Fruit fly (Drosophila melanogaster): ENCODE data around the gene Nlg3.

The Nlg3 gene

dm6 chr3R:7639381-7639780, at the start of gene Nlg3:
TSS of gene Nlg3 (minus strand) at chr3R:7639434.
- TF ChIP-seq noc (tag; optimal IDR thresholded peaks at IDR 0.05): no peak

dm6 chr3R:7686844-7687243, 47.6 kb upstream of the Nlg3 start:
- TF ChIP-seq noc (tag; optimal IDR thresholded peaks at IDR 0.05): no peak

dm6 chr3R:7667843-7668242, 28.6 kb upstream of the Nlg3 start:
- TF ChIP-seq noc (tag; optimal IDR thresholded peaks at IDR 0.05): no peak

- TF ChIP-seq noc (tag; optimal IDR thresholded peaks at IDR 0.05): no peak
Observed at dm6 chr3R:7657947-7658346, 18.7 kb upstream of the Nlg3 start, which contains the start of gene Nlg1. TSS of gene Nlg1 (plus strand) at chr3R:7658247.

dm6 chr3R:7650965-7651364, 11.7 kb upstream of the Nlg3 start:
- TF ChIP-seq noc (tag; optimal IDR thresholded peaks at IDR 0.05): no peak

- no peak for TF ChIP-seq noc (tag; optimal IDR thresholded peaks at IDR 0.05)
Observed at dm6 chr3R:7645909-7646609, 6.8 kb upstream of the Nlg3 start.

dm6 chr3R:7644288-7644687, 5.1 kb upstream of the Nlg3 start:
- TF ChIP-seq noc (tag; optimal IDR thresholded peaks at IDR 0.05): no peak

dm6 chr3R:7643525-7643924, 4.3 kb upstream of the Nlg3 start:
- TF ChIP-seq noc (tag; optimal IDR thresholded peaks at IDR 0.05): no peak

- no peak for TF ChIP-seq noc (tag; optimal IDR thresholded peaks at IDR 0.05)
Observed at dm6 chr3R:7591189-7591588, 48.0 kb downstream of the Nlg3 start.

dm6 chr3R:7572237-7572636, 67.0 kb downstream of the Nlg3 start:
- no peak for TF ChIP-seq noc (tag; optimal IDR thresholded peaks at IDR 0.05)

- no peak for TF ChIP-seq noc (tag; optimal IDR thresholded peaks at IDR 0.05)
Observed at dm6 chr3R:7551708-7552107, 87.5 kb downstream of the Nlg3 start, which contains the start of gene CG45545. TSS of gene CG45545 (plus strand) at chr3R:7552008.

dm6 chr3R:7548808-7549744, 90.2 kb downstream of the Nlg3 start, which contains the start of gene alpha-Est1:
TSS of gene alpha-Est1 (minus strand) at chr3R:7549124.
- peak; percentile 19 for TF ChIP-seq noc (tag; optimal IDR thresholded peaks at IDR 0.05)

- no peak for TF ChIP-seq noc (tag; optimal IDR thresholded peaks at IDR 0.05)
Observed at dm6 chr3R:7541145-7541860, 97.9 kb downstream of the Nlg3 start, which contains the start of the genes alpha-Est3 and alpha-Est2. TSS of gene alpha-Est3 (minus strand) at chr3R:7541631. TSS of gene alpha-Est2 (plus strand) at chr3R:7541810.

dm6 chr3R:7538435-7538834, 100.8 kb downstream of the Nlg3 start, which contains the start of gene alpha-Est4:
TSS of gene alpha-Est4 (minus strand) at chr3R:7538615.
- TF ChIP-seq noc (tag; optimal IDR thresholded peaks at IDR 0.05): no peak

dm6 chr3R:7536281-7536680, 103.0 kb downstream of the Nlg3 start, which contains the start of gene alpha-Est5:
TSS of gene alpha-Est5 (minus strand) at chr3R:7536390.
- TF ChIP-seq noc (tag; optimal IDR thresholded peaks at IDR 0.05): no peak

dm6 chr3R:7535606-7536005, 103.6 kb downstream of the Nlg3 start:
- no peak for TF ChIP-seq noc (tag; optimal IDR thresholded peaks at IDR 0.05)
